Worm (Caenorhabditis elegans) whole organism, L2 larva: ENCODE results near the gene F20E11.17.

Experiments used
- elt-1 ChIP-seq: fragments of 150-350 bp; optimal IDR thresholded peaks from 2 replicates; lab custom pipeline; 2014; ENCODE audit warnings: missing biosample characterization, missing genetic modification characterization
- elt-3 ChIP-seq: sonication (generic microtip); optimal IDR thresholded peaks from 2 replicates; lab custom pipeline; 2017; ENCODE audit warnings: missing biosample characterization, missing genetic modification characterization
- lin-39 ChIP-seq: fragments of 150-350 bp; optimal IDR thresholded peaks from 2 replicates; lab custom pipeline; 2014; ENCODE audit warnings: missing biosample characterization, missing genetic modification reagents, missing genetic modification characterization
- lsy-2 ChIP-seq, 2 experiments: fragments of 150-350 bp in 1 of 2; sonication (generic microtip) in 1 of 2; optimal IDR thresholded peaks; 2 replicates each; lab custom pipeline; 2014 to 2017; ENCODE audit warnings: missing biosample characterization in 2 of 2, missing genetic modification characterization in 2 of 2
- mab-5 ChIP-seq: fragments of 150-350 bp; optimal IDR thresholded peaks from 2 replicates; lab custom pipeline; 2014; ENCODE audit warnings: missing biosample characterization, missing genetic modification characterization
- mdl-1 ChIP-seq, 2 experiments: fragments of 150-350 bp in 1 of 2; sonication (generic microtip) in 1 of 2; optimal IDR thresholded peaks; 2 replicates each; lab custom pipeline; 2017; ENCODE audit warnings: missing biosample characterization in 2 of 2, missing genetic modification characterization in 2 of 2
- nhr-10 ChIP-seq: sonication (generic microtip); optimal IDR thresholded peaks from 2 replicates; lab custom pipeline; 2017; ENCODE audit warnings: missing biosample characterization, missing genetic modification characterization
- nhr-12 ChIP-seq: fragments of 150-350 bp; optimal IDR thresholded peaks from 2 replicates; lab custom pipeline; 2014; ENCODE audit warnings: missing biosample characterization, missing genetic modification characterization
- nhr-77 ChIP-seq: fragments of 150-350 bp; optimal IDR thresholded peaks from 2 replicates; lab custom pipeline; 2014; ENCODE audit warnings: missing biosample characterization, missing genetic modification characterization
- snpc-4 ChIP-seq: fragments of 150-350 bp; optimal IDR thresholded peaks from 2 replicates; lab custom pipeline; 2014; ENCODE audit warnings: missing biosample characterization, missing genetic modification characterization
- unc-62 ChIP-seq: fragments of 150-350 bp; optimal IDR thresholded peaks from 2 replicates; lab custom pipeline; 2014; ENCODE audit warnings: missing biosample characterization, missing genetic modification reagents, missing genetic modification characterization
- ztf-11 ChIP-seq: sonication (generic microtip); optimal IDR thresholded peaks from 2 replicates; lab custom pipeline; 2017; ENCODE audit warnings: missing biosample characterization, missing genetic modification characterization
- ztf-4 ChIP-seq: fragments of 150-350 bp; optimal IDR thresholded peaks from 2 replicates; lab custom pipeline; 2014; ENCODE audit warnings: missing biosample characterization, missing genetic modification characterization

- TF ChIP-seq elt-1: no peak
- TF ChIP-seq unc-62 (GFP tag; lab: Kevin White, UChicago): no peak
- TF ChIP-seq mab-5 (tag; lab: Kevin White, UChicago): no peak
- no peak for TF ChIP-seq nhr-10 (tag; lab: Kevin White, UChicago)
- TF ChIP-seq mdl-1 (tag; optimal IDR thresholded peaks at IDR 0.05; lab: Kevin White, UChicago): no peak
- no peak for TF ChIP-seq lsy-2 (tag; optimal IDR thresholded peaks at IDR 0.05; lab: Kevin White, UChicago)
- no peak for TF ChIP-seq nhr-77
- TF ChIP-seq nhr-12: no peak
- TF ChIP-seq ztf-11 (tag; lab: Kevin White, UChicago): no peak
- TF ChIP-seq ztf-4 (tag; lab: Kevin White, UChicago): no peak
- no peak for TF ChIP-seq elt-3
- TF ChIP-seq snpc-4 (tag; lab: Kevin White, UChicago): no peak
- TF ChIP-seq lin-39 (tag; lab: Kevin White, UChicago): no peak
Observed at ce11 chrV:17430903-17431302, 38.2 kb downstream of the F20E11.17 start, which contains the start of gene srbc-27.
